Worm (Caenorhabditis elegans) whole organism, L4 larva: ENCODE data around the gene lsd-1.

ENCODE experiments used
- F37D6.2 ChIP-seq: sonication (generic microtip); optimal IDR thresholded peaks from 2 replicates; lab custom pipeline; 2016; ENCODE audit warnings: mild to moderate bottlenecking, missing genetic modification characterization, missing compliant biosample characterization
- R02D3.7 ChIP-seq: fragments of 150-350 bp; sonication (generic microtip); optimal IDR thresholded peaks from 3 replicates; lab custom pipeline; 2014; ENCODE audit warnings: missing biosample characterization, missing genetic modification characterization
- T20F7.1 ChIP-seq: fragments of 200-800 bp; sonication (Bioruptor generic); optimal IDR thresholded peaks from 2 replicates; lab custom pipeline; 2018; ENCODE audit warnings: mild to moderate bottlenecking, missing genetic modification characterization, missing compliant biosample characterization
- Y48G9A.11 ChIP-seq: fragments of 200-800 bp; sonication (Bioruptor generic); IDR thresholded peaks from 2 replicates; pipeline ENCODE4 v1.3.6; 2022; ENCODE audit warnings: missing genetic modification reagents, missing genetic modification characterization, missing compliant biosample characterization
- ZK337.2 ChIP-seq: fragments of 200-800 bp; sonication (Bioruptor generic); IDR thresholded peaks from 2 replicates; pipeline ENCODE4 v1.3.6; 2022; ENCODE audit warnings: missing genetic modification reagents, missing genetic modification characterization, missing compliant biosample characterization
- aha-1 ChIP-seq: fragments of 150-350 bp; peaks from one replicate; lab custom pipeline; 2014; ENCODE audit warnings: missing biosample characterization, missing genetic modification characterization
- arid-1 ChIP-seq: fragments of 200-800 bp; sonication (Bioruptor generic); conservative IDR thresholded peaks from 2 replicates; pipeline ENCODE4 v1.3.6; 2022; ENCODE audit warnings: missing genetic modification reagents, missing genetic modification characterization, missing compliant biosample characterization
- attf-4 ChIP-seq: sonication (generic microtip); optimal IDR thresholded peaks from 3 replicates; lab custom pipeline; 2017; ENCODE audit warnings: missing biosample characterization, missing genetic modification characterization
- ceh-20 ChIP-seq: fragments of 200-800 bp; sonication (Bioruptor generic); IDR thresholded peaks from 2 replicates; pipeline ENCODE4 v1.3.6; 2022; ENCODE audit warnings: missing genetic modification reagents, missing genetic modification characterization, missing compliant biosample characterization
- ceh-32 ChIP-seq: sonication (generic microtip); optimal IDR thresholded peaks from 2 replicates; lab custom pipeline; 2016; ENCODE audit warnings: mild to moderate bottlenecking, missing genetic modification characterization, missing compliant biosample characterization; ENCODE audit not compliant: poor library complexity
- ceh-44 ChIP-seq: fragments of 200-800 bp; sonication (Bioruptor generic); IDR thresholded peaks from 2 replicates; pipeline ENCODE4 v1.3.6; 2022; ENCODE audit warnings: missing genetic modification reagents, missing genetic modification characterization, missing compliant biosample characterization
- cey-2 ChIP-seq: sonication (generic microtip); optimal IDR thresholded peaks from 3 replicates; lab custom pipeline; 2017; ENCODE audit warnings: missing genetic modification characterization, mild to moderate bottlenecking, missing compliant biosample characterization, antibody characterized with exemption, borderline replicate concordance; ENCODE audit not compliant: insufficient read depth
- daf-12 ChIP-seq: fragments of 150-350 bp; optimal IDR thresholded peaks from 2 replicates; lab custom pipeline; 2014; ENCODE audit warnings: missing biosample characterization, missing genetic modification reagents, missing genetic modification characterization
- daf-19 ChIP-seq: fragments of 200-800 bp; sonication (Bioruptor generic); conservative IDR thresholded peaks from 2 replicates; pipeline ENCODE4 v1.3.6; 2022; ENCODE audit warnings: missing genetic modification characterization, missing compliant biosample characterization
- fos-1 ChIP-seq: fragments of 150-350 bp; optimal IDR thresholded peaks from 2 replicates; lab custom pipeline; 2014; ENCODE audit warnings: missing biosample characterization, missing genetic modification characterization
- gei-8 ChIP-seq: fragments of 200-800 bp; sonication (Bioruptor generic); optimal IDR thresholded peaks from 2 replicates; lab custom pipeline; 2018; ENCODE audit warnings: mild to moderate bottlenecking, missing genetic modification characterization, missing compliant biosample characterization
- hlh-11 ChIP-seq: fragments of 200-800 bp; sonication (Bioruptor generic); optimal IDR thresholded peaks from 2 replicates; lab custom pipeline; 2018; ENCODE audit warnings: mild to moderate bottlenecking, missing genetic modification characterization, missing compliant biosample characterization
- hlh-30 ChIP-seq: sonication (generic microtip); optimal IDR thresholded peaks from 2 replicates; lab custom pipeline; 2017; ENCODE audit warnings: antibody characterized with exemption, mild to moderate bottlenecking, missing genetic modification characterization, missing compliant biosample characterization; ENCODE audit not compliant: insufficient read depth
- hmg-1.1 ChIP-seq: fragments of 200-800 bp; sonication (Bioruptor generic); IDR thresholded peaks from 2 replicates; pipeline ENCODE4 v1.3.6; 2022; ENCODE audit warnings: missing genetic modification reagents, missing genetic modification characterization, missing compliant biosample characterization
- lir-3 ChIP-seq: sonication (generic microtip); optimal IDR thresholded peaks from 2 replicates; lab custom pipeline; 2016; ENCODE audit warnings: mild to moderate bottlenecking, missing genetic modification characterization, missing compliant biosample characterization
- lsy-2 ChIP-seq, 2 experiments: fragments of 150-350 bp in 1 of 2; sonication (generic microtip) in 1 of 2; optimal IDR thresholded peaks; 2 replicates each; lab custom pipeline; 2014 to 2017; ENCODE audit warnings: missing biosample characterization in 2 of 2, missing genetic modification characterization in 2 of 2
- madf-9 ChIP-seq: fragments of 200-800 bp; sonication (Bioruptor generic); conservative IDR thresholded peaks from 2 replicates; pipeline ENCODE4 v1.3.6; 2022; ENCODE audit warnings: missing genetic modification reagents, missing genetic modification characterization, missing compliant biosample characterization
- mdt-29 ChIP-seq: fragments of 200-800 bp; sonication (Bioruptor generic); IDR thresholded peaks from 2 replicates; pipeline ENCODE4 v1.3.6; 2022; ENCODE audit warnings: missing genetic modification reagents, missing genetic modification characterization, missing compliant biosample characterization
- mep-1 ChIP-seq: fragments of 150-350 bp; sonication (generic microtip); optimal IDR thresholded peaks from 3 replicates; lab custom pipeline; 2014; ENCODE audit warnings: missing biosample characterization, missing genetic modification characterization
- mxl-2 ChIP-seq: fragments of 200-800 bp; sonication (Bioruptor generic); conservative IDR thresholded peaks from 2 replicates; pipeline ENCODE4 v1.3.6; 2022; ENCODE audit warnings: missing genetic modification reagents, missing genetic modification characterization, missing compliant biosample characterization
- mxl-3 ChIP-seq: fragments of 200-800 bp; sonication (Bioruptor generic); optimal IDR thresholded peaks from 2 replicates; lab custom pipeline; 2018; ENCODE audit warnings: mild to moderate bottlenecking, missing genetic modification characterization, missing compliant biosample characterization
- nhr-10 ChIP-seq: fragments of 150-350 bp; optimal IDR thresholded peaks from 2 replicates; lab custom pipeline; 2014; ENCODE audit warnings: missing biosample characterization, missing genetic modification characterization
- nhr-11 ChIP-seq: fragments of 150-350 bp; optimal IDR thresholded peaks from 2 replicates; lab custom pipeline; 2014; ENCODE audit warnings: missing biosample characterization, missing genetic modification characterization
- nhr-25 ChIP-seq: sonication (generic microtip); optimal IDR thresholded peaks from 2 replicates; lab custom pipeline; 2017; ENCODE audit warnings: missing genetic modification characterization, mild to moderate bottlenecking, missing compliant biosample characterization, antibody characterized with exemption, moderate library complexity, borderline replicate concordance; ENCODE audit not compliant: insufficient read depth
- nhr-41 ChIP-seq: fragments of 200-800 bp; sonication (Bioruptor generic); IDR thresholded peaks from 2 replicates; pipeline ENCODE4 v1.3.6; 2022; ENCODE audit warnings: missing genetic modification reagents, missing genetic modification characterization, missing compliant biosample characterization
- nhr-48 ChIP-seq: sonication (generic microtip); optimal IDR thresholded peaks from 2 replicates; lab custom pipeline; 2016; ENCODE audit warnings: mild to moderate bottlenecking, missing genetic modification characterization, missing compliant biosample characterization
- nhr-6 ChIP-seq: fragments of 150-350 bp; optimal IDR thresholded peaks from 2 replicates; lab custom pipeline; 2014; ENCODE audit warnings: missing biosample characterization, missing genetic modification characterization
- nhr-77 ChIP-seq: fragments of 150-350 bp; optimal IDR thresholded peaks from 2 replicates; lab custom pipeline; 2014; ENCODE audit warnings: missing biosample characterization, missing genetic modification characterization
- php-3 ChIP-seq: fragments of 200-800 bp; sonication (Bioruptor generic); IDR thresholded peaks from 2 replicates; pipeline ENCODE4 v1.3.6; 2022; ENCODE audit warnings: missing genetic modification reagents, missing genetic modification characterization, missing compliant biosample characterization
- rbr-2 ChIP-seq: sonication (generic microtip); optimal IDR thresholded peaks from 2 replicates; lab custom pipeline; 2016; ENCODE audit warnings: missing genotype, missing genetic modification characterization, missing compliant biosample characterization
- saeg-2 ChIP-seq: fragments of 200-800 bp; sonication (Bioruptor generic); IDR thresholded peaks from 2 replicates; pipeline ENCODE4 v1.3.6; 2022; ENCODE audit warnings: missing genetic modification reagents, missing genetic modification characterization, missing compliant biosample characterization
- set-16 ChIP-seq: fragments of 200-800 bp; sonication (Bioruptor generic); IDR thresholded peaks from 2 replicates; pipeline ENCODE4 v1.3.6; 2022; ENCODE audit warnings: missing genetic modification reagents, missing genetic modification characterization, missing compliant biosample characterization
- snpc-1.2 ChIP-seq: fragments of 200-800 bp; sonication (Bioruptor generic); IDR thresholded peaks from 2 replicates; pipeline ENCODE4 v1.3.6; 2022; ENCODE audit warnings: missing genetic modification reagents, missing genetic modification characterization, missing compliant biosample characterization
- snpc-4 ChIP-seq: fragments of 150-350 bp; optimal IDR thresholded peaks from 2 replicates; lab custom pipeline; 2014; ENCODE audit warnings: missing biosample characterization, missing genetic modification characterization
- unc-130 ChIP-seq: sonication (generic microtip); optimal IDR thresholded peaks from 2 replicates; lab custom pipeline; 2016; ENCODE audit warnings: missing genetic modification reagents, missing genetic modification characterization, missing compliant biosample characterization
- unc-39 ChIP-seq: sonication (generic microtip); optimal IDR thresholded peaks from 2 replicates; lab custom pipeline; 2017; ENCODE audit warnings: missing biosample characterization, missing genetic modification characterization
- zag-1 ChIP-seq: fragments of 150-350 bp; optimal IDR thresholded peaks from 2 replicates; lab custom pipeline; 2014; ENCODE audit warnings: missing biosample characterization, missing genetic modification characterization
- zfp-2 ChIP-seq: sonication (generic microtip); optimal IDR thresholded peaks from 2 replicates; lab custom pipeline; 2016; ENCODE audit warnings: mild to moderate bottlenecking, missing genetic modification characterization, missing compliant biosample characterization
- zip-11 ChIP-seq: fragments of 200-800 bp; sonication (Bioruptor generic); IDR thresholded peaks from 2 replicates; pipeline ENCODE4 v1.3.6; 2022; ENCODE audit warnings: missing genetic modification characterization, missing compliant biosample characterization
- ztf-7 ChIP-seq: fragments of 150-350 bp; optimal IDR thresholded peaks from 2 replicates; lab custom pipeline; 2014; ENCODE audit warnings: missing biosample characterization, missing genetic modification characterization

lsd-1 gene

DNA sequence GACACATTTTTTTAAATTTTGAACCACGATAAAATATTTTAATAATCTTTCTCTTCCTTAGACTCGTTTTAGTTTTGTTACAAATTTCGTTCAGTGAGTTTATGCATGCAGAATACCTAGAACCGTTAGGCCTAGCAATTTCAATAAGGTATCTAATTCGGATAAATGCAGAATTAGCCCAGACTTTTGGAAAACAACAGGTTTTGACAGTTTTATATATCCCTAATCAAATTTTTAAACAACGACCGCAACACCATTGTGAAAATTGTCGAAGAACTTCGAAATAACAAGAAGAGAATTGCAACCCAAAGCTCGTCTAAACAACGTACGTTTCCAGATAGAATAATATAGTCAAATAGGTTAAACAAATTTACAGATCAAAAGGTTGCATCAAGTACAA, 30.6 kb upstream of the lsd-1 start, which contains the start of gene Y62H9A.16:
Y62H9A.16 (plus strand) TSS at position 301 of the 400 bp plus-strand sequence.
- TF ChIP-seq unc-130 (GFP tag; lab: Kevin White, UChicago) (no peak), aha-1 (tag; lab: Kevin White, UChicago) (peak; percentile 46), rbr-2 (tag; lab: Kevin White, UChicago) (no peak), fos-1 (tag; lab: Kevin White, UChicago) (no peak), saeg-2 (GFP tag; lab: Robert Waterston, UW) (no peak), nhr-41 (GFP tag; lab: Robert Waterston, UW) (no peak)

DNA sequence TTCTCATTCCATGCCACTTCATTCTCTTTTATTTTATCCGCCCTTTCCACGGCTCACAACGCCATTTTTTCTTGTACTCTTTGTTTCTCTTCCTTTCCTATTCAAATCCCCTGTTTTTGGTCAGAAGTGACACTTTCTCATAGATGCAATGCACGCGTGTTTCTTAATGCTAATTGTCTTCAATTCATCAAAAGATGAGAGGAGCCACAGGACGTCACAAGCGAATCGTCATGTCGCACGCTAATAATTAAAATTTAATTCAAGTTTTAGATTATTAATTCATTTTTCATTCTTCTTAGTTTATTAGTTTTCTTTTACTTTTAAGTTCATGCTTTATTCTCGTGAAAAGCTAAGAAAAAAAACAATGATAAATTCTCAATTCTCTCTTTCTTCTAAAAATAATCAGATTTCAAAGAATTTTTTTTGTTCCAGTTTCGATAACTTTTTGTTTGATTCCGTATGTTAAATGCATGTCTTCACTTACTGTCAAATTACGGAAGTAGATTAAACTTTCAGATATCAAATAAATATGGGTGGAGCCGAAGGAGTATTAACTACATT, 27.8 kb upstream of the lsd-1 start, which contains the start of gene Y62H9A.14:
Y62H9A.14 (plus strand) TSS at position 511 of the 561 bp plus-strand sequence.
- TF ChIP-seq unc-130 (GFP tag; lab: Kevin White, UChicago), result no peak
- TF ChIP-seq hlh-30 (tag; lab: Kevin White, UChicago), result no peak
- no peak for TF ChIP-seq lsy-2 (tag; optimal IDR thresholded peaks at IDR 0.05; lab: Kevin White, UChicago)

DNA sequence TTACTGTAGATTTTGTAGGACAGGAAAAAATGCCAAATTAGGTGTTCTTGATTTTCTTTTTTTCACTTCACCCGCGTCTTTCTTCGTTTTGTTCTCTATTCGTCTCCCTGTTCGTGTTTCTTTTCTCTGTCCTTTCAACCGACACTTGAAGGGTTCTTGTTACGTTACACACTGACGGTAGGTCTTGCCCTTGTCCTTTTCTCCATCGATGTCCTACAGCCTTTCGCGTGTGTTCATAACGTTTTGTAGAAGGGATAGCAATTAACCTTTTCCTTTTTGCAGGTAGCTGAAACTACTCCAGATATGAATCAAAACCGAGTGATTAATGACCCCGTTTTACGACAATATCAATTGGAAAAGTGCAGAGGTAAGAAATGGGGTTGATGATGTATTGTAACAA, 24.5 kb upstream of the lsd-1 start, which contains the start of gene F55G7.1:
F55G7.1 (plus strand) TSS at position 276 of the 400 bp plus-strand sequence.
- TF ChIP-seq zag-1, result no peak
- TF ChIP-seq ZK337.2 (GFP tag; lab: Robert Waterston, UW), result no peak
- peak; percentile 6 for TF ChIP-seq hlh-30 (tag; lab: Kevin White, UChicago)
- no peak for TF ChIP-seq daf-19
- TF ChIP-seq rbr-2 (tag; lab: Kevin White, UChicago), result peak; percentile 68
- no peak for TF ChIP-seq zip-11 (GFP tag; lab: Robert Waterston, UW)
- no peak for TF ChIP-seq gei-8 (GFP tag; lab: Kevin White, UChicago)
- no peak for TF ChIP-seq nhr-6 (tag; lab: Kevin White, UChicago)
- TF ChIP-seq Y48G9A.11 (GFP tag; lab: Robert Waterston, UW), result no peak
- no peak for TF ChIP-seq R02D3.7 (tag; lab: Kevin White, UChicago)
- no peak for TF ChIP-seq lir-3
- no peak for TF ChIP-seq arid-1 (GFP tag; lab: Robert Waterston, UW)
- no peak for TF ChIP-seq daf-12 (tag; lab: Kevin White, UChicago)
- TF ChIP-seq zfp-2 (tag; lab: Kevin White, UChicago), result no peak
- peak; percentile 62 for TF ChIP-seq nhr-77 (tag; lab: Kevin White, UChicago)
- TF ChIP-seq snpc-1.2 (GFP tag; lab: Robert Waterston, UW), result no peak
- TF ChIP-seq cey-2 (tag; lab: Kevin White, UChicago), result no peak
- peak; percentile 68 for TF ChIP-seq T20F7.1 (GFP tag; lab: Kevin White, UChicago)
- no peak for TF ChIP-seq set-16 (GFP tag; lab: Robert Waterston, UW)
- TF ChIP-seq mdt-29, result no peak
- no peak for TF ChIP-seq snpc-4
- no peak for TF ChIP-seq ceh-32 (tag; lab: Kevin White, UChicago)
- TF ChIP-seq ceh-44 (GFP tag; lab: Robert Waterston, UW), result peak; percentile 20; the same call in 1 of the 2 replicates
- peak; percentile 30 for TF ChIP-seq nhr-10 (tag; lab: Kevin White, UChicago)
- peak; percentile 34 for TF ChIP-seq F37D6.2
- peak; percentile 71 for TF ChIP-seq ztf-7 (tag; lab: Kevin White, UChicago)
- TF ChIP-seq hmg-1.1 (GFP tag; lab: Robert Waterston, UW), result peak; percentile 86
- no peak for TF ChIP-seq unc-130 (GFP tag; lab: Kevin White, UChicago)
- no peak for TF ChIP-seq nhr-25 (tag; lab: Kevin White, UChicago)
- TF ChIP-seq php-3 (GFP tag; lab: Robert Waterston, UW), result 0 out of 2 replicates have a peak, but pooled peaks have one; percentile 7
- no peak for TF ChIP-seq nhr-41 (GFP tag; lab: Robert Waterston, UW)
- TF ChIP-seq nhr-48 (tag; lab: Kevin White, UChicago), result peak; percentile 13
- TF ChIP-seq unc-39, result no peak
- no peak for TF ChIP-seq hlh-11 (tag; lab: Kevin White, UChicago)
- 0 out of 2 replicates have a peak, but pooled peaks have one; percentile 37 for TF ChIP-seq ceh-20 (GFP tag; lab: Robert Waterston, UW)
- TF ChIP-seq mxl-3 (GFP tag; lab: Kevin White, UChicago), result peak; percentile 73
- 0 out of 2 replicates have a peak, but pooled peaks have one; percentile 27 for TF ChIP-seq madf-9
- no peak for TF ChIP-seq attf-4 (tag; lab: Kevin White, UChicago)
- no peak for TF ChIP-seq nhr-11 (tag; lab: Kevin White, UChicago)
- TF ChIP-seq aha-1 (tag; lab: Kevin White, UChicago), result peak; percentile 97
- TF ChIP-seq mep-1 (tag; lab: Kevin White, UChicago), result no peak
- TF ChIP-seq mxl-2 (GFP tag; lab: Robert Waterston, UW), result no peak
